Worm (Caenorhabditis elegans) whole organism, young adult: ENCODE measurements around the gene Y69A2AR.50.

Source experiments
- C17E4.6 ChIP-seq: fragments of 200-800 bp; sonication (Bioruptor generic); IDR thresholded peaks from 2 replicates; pipeline ENCODE4 v1.3.6; 2022; ENCODE audit warnings: missing genetic modification reagents, missing genetic modification characterization, missing compliant biosample characterization
- D2030.7 ChIP-seq: fragments of 200-800 bp; sonication (Bioruptor generic); IDR thresholded peaks from 2 replicates; pipeline ENCODE4 v1.3.6; 2022; ENCODE audit warnings: missing genetic modification reagents, missing genetic modification characterization, missing compliant biosample characterization
- F22D6.2 ChIP-seq: sonication (generic microtip); optimal IDR thresholded peaks from 2 replicates; lab custom pipeline; 2016; ENCODE audit warnings: mild to moderate bottlenecking, missing genetic modification characterization, missing compliant biosample characterization
- F33H1.4 ChIP-seq: fragments of 200-800 bp; sonication (Bioruptor generic); IDR thresholded peaks from 2 replicates; pipeline ENCODE4 v1.3.6; 2022; ENCODE audit warnings: missing genetic modification reagents, missing genetic modification characterization, missing compliant biosample characterization
- F37B4.10 ChIP-seq: fragments of 200-800 bp; sonication (Bioruptor generic); IDR thresholded peaks from 2 replicates; pipeline ENCODE4 v1.3.6; 2022; ENCODE audit warnings: missing genetic modification characterization, missing compliant biosample characterization
- K12H6.12 ChIP-seq: fragments of 200-800 bp; sonication (Bioruptor generic); optimal IDR thresholded peaks from 2 replicates; lab custom pipeline; 2018; ENCODE audit warnings: mild to moderate bottlenecking, missing genetic modification characterization, missing compliant biosample characterization
- Y79H2A.3 ChIP-seq: fragments of 200-800 bp; sonication (Bioruptor generic); conservative IDR thresholded peaks from 2 replicates; pipeline ENCODE4 v1.3.6; 2022; ENCODE audit warnings: missing genetic modification reagents, missing genetic modification characterization, missing compliant biosample characterization
- Y95B8A.8 ChIP-seq: fragments of 200-800 bp; sonication (Bioruptor generic); IDR thresholded peaks from 2 replicates; pipeline ENCODE4 v1.3.6; 2022; ENCODE audit warnings: missing genetic modification reagents, missing genetic modification characterization, missing compliant biosample characterization
- ama-1 ChIP-seq, 3 experiments: fragments of 150-350 bp in 1 of 3; sonication (generic microtip) in 2 of 3; optimal IDR thresholded peaks; 2 replicates each; lab custom pipeline; 2014 to 2018; ENCODE audit warnings: missing biosample characterization in 2 of 3, missing genetic modification characterization in 2 of 3, missing genetic modification reagents in 2 of 3
- athp-1 ChIP-seq: sonication (generic microtip); optimal IDR thresholded peaks from 2 replicates; lab custom pipeline; 2017; ENCODE audit warnings: mild to moderate bottlenecking, missing genetic modification characterization, missing compliant biosample characterization
- attf-3 ChIP-seq: fragments of 200-800 bp; sonication (Bioruptor generic); conservative IDR thresholded peaks from 2 replicates; pipeline ENCODE4 v1.3.6; 2022; ENCODE audit warnings: missing genetic modification reagents, missing genetic modification characterization, missing compliant biosample characterization
- bed-1 ChIP-seq: fragments of 200-800 bp; sonication (Bioruptor generic); IDR thresholded peaks from 2 replicates; pipeline ENCODE4 v1.3.6; 2022; ENCODE audit warnings: missing genetic modification reagents, missing genetic modification characterization, missing compliant biosample characterization
- cebp-1 ChIP-seq, 2 experiments: fragments of 200-800 bp in 1 of 2; sonication (Bioruptor generic) in 1 of 2; sonication (generic microtip) in 1 of 2; IDR thresholded peaks in 1 of 2; optimal IDR thresholded peaks in 1 of 2; 2 replicates each; pipeline versions ENCODE4 v1.3.6 to Lab custom; 2017 to 2022; ENCODE audit warnings: missing compliant biosample characterization in 2 of 2, missing genetic modification characterization in 2 of 2, mild to moderate bottlenecking in 1 of 2, missing genetic modification reagents in 1 of 2, moderate library complexity in 1 of 2
- ceh-91 ChIP-seq: fragments of 200-800 bp; sonication (Bioruptor generic); IDR thresholded peaks from 2 replicates; pipeline ENCODE4 v1.3.6; 2022; ENCODE audit warnings: missing genetic modification reagents, missing genetic modification characterization, missing compliant biosample characterization
- chd-7 ChIP-seq: sonication (generic microtip); optimal IDR thresholded peaks from 2 replicates; lab custom pipeline; 2016; ENCODE audit warnings: mild to moderate bottlenecking, missing genetic modification characterization, moderate library complexity, missing compliant biosample characterization
- die-1 ChIP-seq: sonication (generic microtip); optimal IDR thresholded peaks from 2 replicates; lab custom pipeline; 2016; ENCODE audit warnings: missing genotype, mild to moderate bottlenecking, missing genetic modification characterization, missing compliant biosample characterization
- egl-44 ChIP-seq: fragments of 200-800 bp; sonication (Bioruptor generic); IDR thresholded peaks from 2 replicates; pipeline ENCODE4 v1.3.6; 2022; ENCODE audit warnings: missing genetic modification reagents, missing genetic modification characterization, missing compliant biosample characterization
- egrh-3 ChIP-seq: fragments of 200-800 bp; sonication (Bioruptor generic); IDR thresholded peaks from 2 replicates; pipeline ENCODE4 v1.3.6; 2022; ENCODE audit warnings: missing genetic modification reagents, missing genetic modification characterization, missing compliant biosample characterization
- hlh-12 ChIP-seq: sonication (generic microtip); optimal IDR thresholded peaks from 2 replicates; lab custom pipeline; 2016; ENCODE audit warnings: missing genetic modification characterization, missing compliant biosample characterization
- hrde-1 ChIP-seq: sonication (generic microtip); optimal IDR thresholded peaks from 2 replicates; lab custom pipeline; 2016; ENCODE audit warnings: missing genetic modification characterization, mild to moderate bottlenecking, missing compliant biosample characterization, moderate library complexity, missing genotype, missing genetic modification reagents, borderline replicate concordance
- hsf-1 ChIP-seq: fragments of 200-800 bp; sonication (Bioruptor generic); IDR thresholded peaks from 2 replicates; pipeline ENCODE4 v1.3.6; 2022; ENCODE audit warnings: missing genetic modification reagents, missing genetic modification characterization, missing compliant biosample characterization
- let-526 ChIP-seq: fragments of 200-800 bp; sonication (Bioruptor generic); IDR thresholded peaks from 2 replicates; pipeline ENCODE4 v1.3.6; 2022; ENCODE audit warnings: missing genetic modification reagents, missing genetic modification characterization, missing compliant biosample characterization
- let-607 ChIP-seq, 2 experiments: fragments of 200-800 bp in 1 of 2; sonication (Bioruptor generic) in 1 of 2; sonication (generic microtip) in 1 of 2; optimal IDR thresholded peaks; 2 replicates each; lab custom pipeline; 2016 to 2018; ENCODE audit warnings: mild to moderate bottlenecking in 2 of 2, missing compliant biosample characterization in 2 of 2, missing genetic modification characterization in 2 of 2, moderate library complexity in 2 of 2, missing genotype in 1 of 2
- lin-26 ChIP-seq: fragments of 200-800 bp; sonication (Bioruptor generic); IDR thresholded peaks from 2 replicates; pipeline ENCODE4 v1.3.6; 2022; ENCODE audit warnings: missing genetic modification reagents, missing genetic modification characterization, missing compliant biosample characterization
- lin-54 ChIP-seq: fragments of 200-800 bp; sonication (Bioruptor generic); optimal IDR thresholded peaks from 2 replicates; lab custom pipeline; 2018; ENCODE audit warnings: mild to moderate bottlenecking, missing genetic modification characterization, missing compliant biosample characterization
- lsy-27 ChIP-seq: sonication (generic microtip); optimal IDR thresholded peaks from 2 replicates; lab custom pipeline; 2017; ENCODE audit warnings: missing genetic modification characterization, mild to moderate bottlenecking, missing compliant biosample characterization, antibody characterized with exemption, missing genotype, borderline replicate concordance; ENCODE audit not compliant: insufficient read depth
- madf-3 ChIP-seq: fragments of 200-800 bp; sonication (Bioruptor generic); IDR thresholded peaks from 2 replicates; pipeline ENCODE4 v1.3.6; 2022; ENCODE audit warnings: missing genetic modification reagents, missing genetic modification characterization, missing compliant biosample characterization
- madf-8 ChIP-seq: fragments of 200-800 bp; sonication (Bioruptor generic); conservative IDR thresholded peaks from 2 replicates; pipeline ENCODE4 v1.3.6; 2022; ENCODE audit warnings: missing genetic modification reagents, missing genetic modification characterization, missing compliant biosample characterization
- mcd-1 ChIP-seq: fragments of 200-800 bp; sonication (Bioruptor generic); IDR thresholded peaks from 2 replicates; pipeline ENCODE4 v1.3.6; 2022; ENCODE audit warnings: missing genetic modification reagents, missing genetic modification characterization, missing compliant biosample characterization
- nhr-120 ChIP-seq: fragments of 200-800 bp; sonication (Bioruptor generic); IDR thresholded peaks from 2 replicates; pipeline ENCODE4 v1.3.6; 2022; ENCODE audit warnings: missing genetic modification characterization, missing compliant biosample characterization
- pbrm-1 ChIP-seq: fragments of 200-800 bp; sonication (Bioruptor generic); IDR thresholded peaks from 2 replicates; pipeline ENCODE4 v1.3.6; 2022; ENCODE audit warnings: missing genetic modification reagents, missing genetic modification characterization, missing compliant biosample characterization
- rcor-1 ChIP-seq: fragments of 200-800 bp; sonication (Bioruptor generic); IDR thresholded peaks from 2 replicates; pipeline ENCODE4 v1.3.6; 2022; ENCODE audit warnings: missing genetic modification reagents, missing genetic modification characterization, missing compliant biosample characterization
- rec-8 ChIP-seq, 2 experiments: sonication (generic microtip); optimal IDR thresholded peaks; 2 replicates each; lab custom pipeline; 2016; ENCODE audit warnings: mild to moderate bottlenecking in 2 of 2, missing genetic modification characterization in 2 of 2, missing genetic modification reagents in 2 of 2, missing genotype in 2 of 2, missing biosample characterization in 1 of 2, missing compliant biosample characterization in 1 of 2, moderate library complexity in 1 of 2
- rpc-1 ChIP-seq, 2 experiments: fragments of 150-350 bp in 1 of 2; sonication (generic microtip) in 1 of 2; optimal IDR thresholded peaks; 2 replicates each; lab custom pipeline; 2014 to 2018; ENCODE audit warnings: missing biosample characterization in 1 of 2, missing genetic modification characterization in 1 of 2, missing genetic modification reagents in 1 of 2, missing genotype in 1 of 2
- sea-2 ChIP-seq: fragments of 200-800 bp; sonication (Bioruptor generic); IDR thresholded peaks from 2 replicates; pipeline ENCODE4 v1.3.6; 2022; ENCODE audit warnings: missing genetic modification characterization, missing compliant biosample characterization
- snpc-1.3 ChIP-seq: sonication (generic microtip); optimal IDR thresholded peaks from 2 replicates; lab custom pipeline; 2017; ENCODE audit warnings: missing genetic modification characterization, mild to moderate bottlenecking, missing compliant biosample characterization, antibody characterized with exemption, moderate library complexity, missing genotype, missing genetic modification reagents; ENCODE audit not compliant: insufficient read depth
- sptf-2 ChIP-seq: fragments of 200-800 bp; sonication (Bioruptor generic); optimal IDR thresholded peaks from 2 replicates; lab custom pipeline; 2018; ENCODE audit warnings: mild to moderate bottlenecking, missing genetic modification characterization, missing compliant biosample characterization
- tbp1 ChIP-seq: fragments of 200-800 bp; sonication (Bioruptor generic); optimal IDR thresholded peaks from 2 replicates; lab custom pipeline; 2018; ENCODE audit warnings: mild to moderate bottlenecking, missing genetic modification characterization, missing compliant biosample characterization
- unc-130 ChIP-seq: sonication (generic microtip); optimal IDR thresholded peaks from 2 replicates; lab custom pipeline; 2016; ENCODE audit warnings: missing genetic modification reagents, missing genetic modification characterization, missing compliant biosample characterization
- zfh-2 ChIP-seq: fragments of 200-800 bp; sonication (Bioruptor generic); conservative IDR thresholded peaks from 2 replicates; pipeline ENCODE4 v1.3.6; 2022; ENCODE audit warnings: missing genetic modification reagents, missing genetic modification characterization, missing compliant biosample characterization
- ztf-26 ChIP-seq: sonication (generic microtip); optimal IDR thresholded peaks from 2 replicates; lab custom pipeline; 2017; ENCODE audit warnings: missing genetic modification characterization, missing compliant biosample characterization

The Y69A2AR.50 gene

ce11 chrIV:2601988-2602861 lies 40.1 kb downstream of the Y69A2AR.50 start (continued):
- peak; percentile 92 for TF ChIP-seq C17E4.6 (GFP tag; lab: Robert Waterston, UW)
- peak; percentile 90 for TF ChIP-seq Y95B8A.8 (GFP tag; lab: Robert Waterston, UW)

ce11 chrIV:2602862-2603189 lies 40.7 kb downstream of the Y69A2AR.50 start:
- TF ChIP-seq Y95B8A.8 (GFP tag; lab: Robert Waterston, UW), result 0 out of 2 replicates have a peak, but pooled peaks have one; percentile 17
- no peak for TF ChIP-seq rec-8 (tag; optimal IDR thresholded peaks at IDR 0.05; lab: Kevin White, UChicago)
- TF ChIP-seq hsf-1 (GFP tag; lab: Robert Waterston, UW), result 0 out of 2 replicates have a peak, but pooled peaks have one; percentile 23
- peak in 1 of 2 experiments; percentile 11 for TF ChIP-seq let-607 (tag; optimal IDR thresholded peaks at IDR 0.05; lab: Kevin White, UChicago)
- TF ChIP-seq sptf-2 (GFP tag; lab: Kevin White, UChicago), result peak; percentile 32
- peak; percentile 77 for TF ChIP-seq chd-7
- TF ChIP-seq let-526, result no peak; the same call in 1 of the 2 replicates
- peak; percentile 49; the same call in 1 of the 2 replicates for TF ChIP-seq attf-3 (GFP tag; lab: Robert Waterston, UW)
- peak; percentile 46; the same call in 1 of the 2 replicates for TF ChIP-seq mcd-1 (GFP tag; lab: Robert Waterston, UW)
- TF ChIP-seq nhr-120 (GFP tag; lab: Robert Waterston, UW), result peak; percentile 78; the same call in 1 of the 2 replicates
- peak; percentile 21 for TF ChIP-seq athp-1
- 0 out of 2 replicates have a peak, but pooled peaks have one; percentile 8 for TF ChIP-seq madf-8
- TF ChIP-seq sea-2, result peak; percentile 11; the same call in 1 of the 2 replicates
- TF ChIP-seq F33H1.4 (GFP tag; lab: Robert Waterston, UW), result peak; percentile 39
- peak; percentile 84 for TF ChIP-seq zfh-2 (GFP tag; lab: Robert Waterston, UW)
- no peak for TF ChIP-seq hlh-12
- peak; percentile 51; the same call in 1 of the 2 replicates for TF ChIP-seq pbrm-1 (GFP tag; lab: Robert Waterston, UW)
- peak; percentile 47 for TF ChIP-seq tbp1
- no peak for TF ChIP-seq bed-1
- no peak for TF ChIP-seq lsy-27 (tag; lab: Kevin White, UChicago)
- 0 out of 2 replicates have a peak, but pooled peaks have one; percentile 14 for TF ChIP-seq egl-44 (GFP tag; lab: Robert Waterston, UW)
- TF ChIP-seq madf-3 (GFP tag; lab: Robert Waterston, UW), result no peak
- TF ChIP-seq hrde-1, result no peak
- no peak for TF ChIP-seq lin-54
- TF ChIP-seq egrh-3, result peak; percentile 45; the same call in 1 of the 2 replicates
- TF ChIP-seq F22D6.2 (tag; lab: Kevin White, UChicago), result no peak
- no peak for TF ChIP-seq die-1
- no peak for TF ChIP-seq rpc-1 (optimal IDR thresholded peaks at IDR 0.05; lab: Kevin White, UChicago)
- TF ChIP-seq rpc-1 (tag; optimal IDR thresholded peaks at IDR 0.05; lab: Kevin White, UChicago), result peak; percentile 24
- peak; percentile 51; the same call in 1 of the 2 replicates for TF ChIP-seq D2030.7 (GFP tag; lab: Robert Waterston, UW)

ce11 chrIV:2603556-2604021 lies 41.4 kb downstream of the Y69A2AR.50 start:
- peak; percentile 28 for TF ChIP-seq ztf-26
- TF ChIP-seq ceh-91 (GFP tag; lab: Robert Waterston, UW), result peak; percentile 46; the same call in 1 of the 2 replicates
- peak; percentile 34; the same call in 1 of the 2 replicates for TF ChIP-seq F33H1.4 (GFP tag; lab: Robert Waterston, UW)
- TF ChIP-seq rcor-1 (GFP tag; lab: Robert Waterston, UW), result peak; percentile 15; the same call in 1 of the 2 replicates
- peak; percentile 50 for TF ChIP-seq D2030.7 (GFP tag; lab: Robert Waterston, UW)
- peak; percentile 83 for TF ChIP-seq lin-26 (GFP tag; lab: Robert Waterston, UW)
- no peak; the same call in 1 of the 2 replicates for TF ChIP-seq cebp-1 (GFP tag; IDR thresholded peaks at IDR 0.05; lab: Robert Waterston, UW)
- TF ChIP-seq cebp-1 (tag; optimal IDR thresholded peaks at IDR 0.05; lab: Kevin White, UChicago), result peak; percentile 21
- TF ChIP-seq F37B4.10, result 0 out of 2 replicates have a peak, but pooled peaks have one; percentile 52
- peak; percentile 41 for TF ChIP-seq K12H6.12
- no peak for TF ChIP-seq Y79H2A.3 (GFP tag; lab: Robert Waterston, UW)
- TF ChIP-seq snpc-1.3 (tag; lab: Kevin White, UChicago), result no peak
- peak; percentile 77 for TF ChIP-seq zfh-2 (GFP tag; lab: Robert Waterston, UW)
- peak; percentile 26 for TF ChIP-seq ama-1 (optimal IDR thresholded peaks at IDR 0.05; lab: Kevin White, UChicago)
- peak in 1 of 2 experiments; percentile 42 for TF ChIP-seq ama-1 (GFP tag; optimal IDR thresholded peaks at IDR 0.05; lab: Kevin White, UChicago)
- TF ChIP-seq unc-130, result no peak
